Worm (Caenorhabditis elegans): Measurements from ENCODE around the gene C50F7.6.

Gene C50F7.6

ce11 chrIV:7728402-7728963, 5.5 kb upstream of the C50F7.6 start, which contains the start of gene sucg-1:
sucg-1 (plus strand) TSS chrIV:7728913.
- TF ChIP-seq pes-1 (GFP tag; IDR thresholded peaks at IDR 0.05) (no peak), scrt-1 (GFP tag; IDR thresholded peaks at IDR 0.05) (no peak)

- TF ChIP-seq hnd-1 (tag; optimal IDR thresholded peaks at IDR 0.05) (no peak), tbx-11 (GFP tag; IDR thresholded peaks at IDR 0.05) (no peak), tra-4 (tag; optimal IDR thresholded peaks at IDR 0.05) (no peak), ceh-36 (tag; optimal IDR thresholded peaks at IDR 0.05) (no peak), scrt-1 (GFP tag; IDR thresholded peaks at IDR 0.05) (no peak), ama-1 (optimal IDR thresholded peaks at IDR 0.05) (no peak)
Observed at ce11 chrIV:7727258-7727657, 4.3 kb upstream of the C50F7.6 start.

- TF ChIP-seq hmbx-1 (tag; optimal IDR thresholded peaks at IDR 0.05) (no peak), tbx-11 (GFP tag; IDR thresholded peaks at IDR 0.05) (no peak)
Observed at ce11 chrIV:7726325-7726724, 3.3 kb upstream of the C50F7.6 start, which contains the start of gene C50F7.5. C50F7.5 (plus strand) TSS chrIV:7726719.

- TF ChIP-seq hnd-1 (tag; optimal IDR thresholded peaks at IDR 0.05) (no peak), hmbx-1 (tag; optimal IDR thresholded peaks at IDR 0.05) (no peak), ceh-13 (GFP tag; optimal IDR thresholded peaks at IDR 0.05) (no peak), flt-1 (GFP tag; IDR thresholded peaks at IDR 0.05) (no peak), tbx-11 (GFP tag; IDR thresholded peaks at IDR 0.05) (no peak), tra-4 (tag; optimal IDR thresholded peaks at IDR 0.05) (no peak), scrt-1 (GFP tag; IDR thresholded peaks at IDR 0.05) (no peak), ets-7 (tag; optimal IDR thresholded peaks at IDR 0.05) (no peak), B0310.2 (tag; optimal IDR thresholded peaks at IDR 0.05) (no peak), hmg-4 (GFP tag; optimal IDR thresholded peaks at IDR 0.05) (no peak), pes-1 (GFP tag; IDR thresholded peaks at IDR 0.05) (no peak), sea-1 (GFP tag; conservative IDR thresholded peaks at IDR 0.05) (no peak), ama-1 (optimal IDR thresholded peaks at IDR 0.05) (no peak), F13C5.2 (tag; optimal IDR thresholded peaks at IDR 0.05) (no peak), aly-1 (tag; optimal IDR thresholded peaks at IDR 0.05) (no peak)
Observed at ce11 chrIV:7724912-7725311, 1.9 kb upstream of the C50F7.6 start.

- no peak for TF ChIP-seq flt-1 (GFP tag; IDR thresholded peaks at IDR 0.05)
- no peak for TF ChIP-seq ama-1 (optimal IDR thresholded peaks at IDR 0.05)
- TF ChIP-seq pes-1 (GFP tag; IDR thresholded peaks at IDR 0.05) = no peak
- TF ChIP-seq aly-1 (tag; optimal IDR thresholded peaks at IDR 0.05) = no peak
- no peak for TF ChIP-seq tbx-37 (GFP tag; conservative IDR thresholded peaks at IDR 0.05)
- no peak for TF ChIP-seq F13C5.2 (tag; optimal IDR thresholded peaks at IDR 0.05)
- TF ChIP-seq ets-7 (tag; optimal IDR thresholded peaks at IDR 0.05) = no peak
- TF ChIP-seq scrt-1 (GFP tag; IDR thresholded peaks at IDR 0.05) = no peak
- TF ChIP-seq hnd-1 (tag; optimal IDR thresholded peaks at IDR 0.05) = no peak
- no peak for TF ChIP-seq tra-4 (tag; optimal IDR thresholded peaks at IDR 0.05)
- TF ChIP-seq ceh-13 (GFP tag; optimal IDR thresholded peaks at IDR 0.05) = no peak
- no peak for TF ChIP-seq sea-1 (GFP tag; conservative IDR thresholded peaks at IDR 0.05)
Observed at ce11 chrIV:7723555-7723954, 556 bp upstream of the C50F7.6 start.

ce11 chrIV:7717916-7718315, 5.1 kb downstream of the C50F7.6 start, which contains the start of gene F33D4.6:
F33D4.6 (minus strand) TSS chrIV:7718016.
- no peak for TF ChIP-seq tbx-37 (GFP tag; conservative IDR thresholded peaks at IDR 0.05)
- no peak for TF ChIP-seq hnd-1 (tag; optimal IDR thresholded peaks at IDR 0.05)
- TF ChIP-seq flt-1 (GFP tag; IDR thresholded peaks at IDR 0.05) = no peak
- TF ChIP-seq aly-1 (tag; optimal IDR thresholded peaks at IDR 0.05) = no peak
- TF ChIP-seq sea-1 (GFP tag; conservative IDR thresholded peaks at IDR 0.05) = no peak
- no peak for TF ChIP-seq hmbx-1 (tag; optimal IDR thresholded peaks at IDR 0.05)
- no peak for TF ChIP-seq ets-7 (tag; optimal IDR thresholded peaks at IDR 0.05)
- no peak for TF ChIP-seq tbx-11 (GFP tag; IDR thresholded peaks at IDR 0.05)
- no peak for TF ChIP-seq F13C5.2 (tag; optimal IDR thresholded peaks at IDR 0.05)
- no peak for TF ChIP-seq B0310.2 (tag; optimal IDR thresholded peaks at IDR 0.05)
- no peak for TF ChIP-seq tra-4 (tag; optimal IDR thresholded peaks at IDR 0.05)
- no peak for TF ChIP-seq hmg-4 (GFP tag; optimal IDR thresholded peaks at IDR 0.05)
- TF ChIP-seq pes-1 (GFP tag; IDR thresholded peaks at IDR 0.05) = no peak
- TF ChIP-seq scrt-1 (GFP tag; IDR thresholded peaks at IDR 0.05) = no peak
- TF ChIP-seq ceh-36 (tag; optimal IDR thresholded peaks at IDR 0.05) = no peak
- TF ChIP-seq ceh-13 (GFP tag; optimal IDR thresholded peaks at IDR 0.05) = no peak

- TF ChIP-seq tbx-37 (GFP tag; conservative IDR thresholded peaks at IDR 0.05) (no peak), F13C5.2 (tag; optimal IDR thresholded peaks at IDR 0.05) (no peak), hmbx-1 (tag; optimal IDR thresholded peaks at IDR 0.05) (no peak), tbx-11 (GFP tag; IDR thresholded peaks at IDR 0.05) (no peak), ama-1 (optimal IDR thresholded peaks at IDR 0.05) (no peak), sea-1 (GFP tag; conservative IDR thresholded peaks at IDR 0.05) (no peak), aly-1 (tag; optimal IDR thresholded peaks at IDR 0.05) (no peak), B0310.2 (tag; optimal IDR thresholded peaks at IDR 0.05) (no peak), ceh-36 (tag; optimal IDR thresholded peaks at IDR 0.05) (no peak), ets-7 (tag; optimal IDR thresholded peaks at IDR 0.05) (no peak), hnd-1 (tag; optimal IDR thresholded peaks at IDR 0.05) (no peak), flt-1 (GFP tag; IDR thresholded peaks at IDR 0.05) (no peak), pes-1 (GFP tag; IDR thresholded peaks at IDR 0.05) (no peak), hmg-4 (GFP tag; optimal IDR thresholded peaks at IDR 0.05) (no peak), scrt-1 (GFP tag; IDR thresholded peaks at IDR 0.05) (no peak), ceh-13 (GFP tag; optimal IDR thresholded peaks at IDR 0.05) (no peak)
Observed at ce11 chrIV:7712252-7712651, 10.7 kb downstream of the C50F7.6 start.

ce11 chrIV:7710824-7711223, 12.2 kb downstream of the C50F7.6 start, which contains the start of gene nhr-8:
nhr-8 (plus strand) TSS chrIV:7710983.
- no peak for TF ChIP-seq aly-1 (tag; optimal IDR thresholded peaks at IDR 0.05)
- TF ChIP-seq flt-1 (GFP tag; IDR thresholded peaks at IDR 0.05) = no peak
- TF ChIP-seq scrt-1 (GFP tag; IDR thresholded peaks at IDR 0.05) = no peak
- TF ChIP-seq tbx-11 (GFP tag; IDR thresholded peaks at IDR 0.05) = no peak
- TF ChIP-seq ets-7 (tag; optimal IDR thresholded peaks at IDR 0.05) = no peak
- no peak for TF ChIP-seq ceh-13 (GFP tag; optimal IDR thresholded peaks at IDR 0.05)
